Worm (Caenorhabditis elegans): Measurements from ENCODE around the gene gei-3.

ce11 chrX:12750805-12751204, 62.6 kb downstream of the gei-3 start:
- TF ChIP-seq him-1 (tag; optimal IDR thresholded peaks at IDR 0.05) (no peak), W03F9.2 (tag; optimal IDR thresholded peaks at IDR 0.05) (no peak)
